Worm (Caenorhabditis elegans): ENCODE measurements around the gene B0252.3.
A peak's percentile ranks its signal among the peaks of the same experiment; 100 is the strongest.

B0252.3 gene

DNA sequence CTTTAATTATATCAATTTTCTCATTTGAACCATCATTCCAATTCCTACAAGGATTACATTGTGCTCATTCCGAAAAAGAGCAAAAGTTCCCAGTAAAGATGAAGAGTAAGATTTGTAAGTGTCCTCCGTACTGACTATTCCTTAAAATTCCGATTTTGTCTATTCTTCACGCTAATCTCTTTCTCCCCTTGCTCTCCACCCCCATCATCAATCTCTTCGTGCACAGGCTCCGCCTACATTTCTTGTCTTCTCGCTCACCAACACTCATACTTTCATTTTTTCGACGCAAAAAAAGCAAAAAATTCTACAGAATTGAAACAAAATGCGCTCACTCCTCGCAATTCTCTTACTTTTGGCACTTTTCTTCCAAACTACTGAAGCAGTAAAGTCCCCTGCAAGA is 8.3 kb upstream of the B0252.3 start, which contains the start of gene B0252.8:
Gene B0252.8 (plus strand): TSS at position 292 of the 400 bp plus-strand sequence.
- TF ChIP-seq eyg-1 (tag; optimal IDR thresholded peaks at IDR 0.05) (no peak), fkh-6 (tag; optimal IDR thresholded peaks at IDR 0.05) (no peak), ceh-22 (tag; optimal IDR thresholded peaks at IDR 0.05) (no peak), nfya-1 (tag; optimal IDR thresholded peaks at IDR 0.05) (no peak), ceh-48 (tag; optimal IDR thresholded peaks at IDR 0.05) (no peak), ceh-18 (tag; optimal IDR thresholded peaks at IDR 0.05) (no peak), npax-4 (tag; optimal IDR thresholded peaks at IDR 0.05) (no peak)

DNA sequence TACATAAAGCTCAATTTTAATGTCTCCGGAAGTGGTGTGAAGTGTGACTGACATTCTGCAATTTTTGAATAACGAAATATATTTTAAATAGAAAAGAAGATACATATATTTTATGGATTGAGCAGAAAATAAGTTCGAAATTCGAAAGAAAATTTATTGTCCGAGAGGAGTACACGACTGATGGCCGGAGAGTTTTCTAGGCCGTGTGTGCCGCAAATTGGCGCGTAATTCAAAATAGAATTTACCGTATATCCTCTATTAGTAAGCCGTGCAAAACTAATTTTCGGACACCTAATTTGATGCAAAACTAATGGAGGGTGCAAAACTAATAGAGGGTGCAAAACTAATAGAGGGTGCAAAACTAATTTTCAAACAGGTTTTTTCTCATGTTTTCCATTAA is 5.8 kb upstream of the B0252.3 start, which contains the start of gene cyn-10:
Gene cyn-10 (minus strand): TSS at position 57 of the 400 bp plus-strand sequence.
- TF ChIP-seq tbx-2 (tag; optimal IDR thresholded peaks at IDR 0.05) (peak; percentile 89), ceh-2 (tag; optimal IDR thresholded peaks at IDR 0.05) (peak; percentile 95), ceh-6 (GFP tag; optimal IDR thresholded peaks at IDR 0.05) (peak; percentile 16), unc-86 (tag; optimal IDR thresholded peaks at IDR 0.05) (peak; percentile 42), fax-1 (tag; optimal IDR thresholded peaks at IDR 0.05) (peak; percentile 69), ceh-31 (tag; optimal IDR thresholded peaks at IDR 0.05) (peak; percentile 95), ceh-22 (tag; optimal IDR thresholded peaks at IDR 0.05) (no peak), ceh-34 (tag; optimal IDR thresholded peaks at IDR 0.05) (peak; percentile 47), lim-6 (tag; optimal IDR thresholded peaks at IDR 0.05) (peak; percentile 66), ets-4 (tag; optimal IDR thresholded peaks at IDR 0.05) (peak; percentile 89), mec-3 (tag; optimal IDR thresholded peaks at IDR 0.05; ENCODE audit: borderline replicate concordance) (peak; percentile 67), ttx-3 (tag; optimal IDR thresholded peaks at IDR 0.05) (peak; percentile 49), ceh-30 (tag; optimal IDR thresholded peaks at IDR 0.05) (no peak), ceh-24 (tag; optimal IDR thresholded peaks at IDR 0.05) (no peak), odd-2 (tag; optimal IDR thresholded peaks at IDR 0.05) (no peak), che-1 (tag; optimal IDR thresholded peaks at IDR 0.05) (no peak), ceh-14 (tag; optimal IDR thresholded peaks at IDR 0.05) (peak; percentile 80), pat-9 (tag; optimal IDR thresholded peaks at IDR 0.05) (no peak), nhr-11 (tag; optimal IDR thresholded peaks at IDR 0.05) (no peak), ceh-45 (GFP tag; IDR thresholded peaks at IDR 0.05) (no peak), F13H6.1 (tag; optimal IDR thresholded peaks at IDR 0.05) (peak; percentile 29), pha-4 (tag; optimal IDR thresholded peaks at IDR 0.05) (no peak), lin-11 (tag; optimal IDR thresholded peaks at IDR 0.05) (no peak), Y22D7AL.16 (tag; optimal IDR thresholded peaks at IDR 0.05) (no peak), ahr-1 (tag; optimal IDR thresholded peaks at IDR 0.05) (peak; percentile 40), hlh-8 (tag; optimal IDR thresholded peaks at IDR 0.05) (peak; percentile 91), syd-9 (tag; optimal IDR thresholded peaks at IDR 0.05) (peak; percentile 56), eyg-1 (tag; optimal IDR thresholded peaks at IDR 0.05) (peak; percentile 65), rnt-1 (tag; optimal IDR thresholded peaks at IDR 0.05) (peak; percentile 80), npax-4 (tag; optimal IDR thresholded peaks at IDR 0.05) (peak; percentile 5), pha-2 (tag; optimal IDR thresholded peaks at IDR 0.05) (no peak), ceh-18 (tag; optimal IDR thresholded peaks at IDR 0.05) (peak; percentile 22), madf-2 (tag; optimal IDR thresholded peaks at IDR 0.05) (peak; percentile 43), ceh-48 (tag; optimal IDR thresholded peaks at IDR 0.05) (no peak), pros-1 (tag; optimal IDR thresholded peaks at IDR 0.05) (no peak), ceh-19 (GFP tag; optimal IDR thresholded peaks at IDR 0.05) (peak; percentile 5), sox-4 (tag; optimal IDR thresholded peaks at IDR 0.05) (no peak), hlh-6 (tag; optimal IDR thresholded peaks at IDR 0.05) (no peak), dmd-4 (tag; optimal IDR thresholded peaks at IDR 0.05; ENCODE audit: borderline replicate concordance) (no peak), ceh-9 (tag; optimal IDR thresholded peaks at IDR 0.05) (no peak), sdc-2 (tag; optimal IDR thresholded peaks at IDR 0.05) (no peak), C38D4.7 (GFP tag; optimal IDR thresholded peaks at IDR 0.05) (no peak), K09A11.1 (tag; optimal IDR thresholded peaks at IDR 0.05; ENCODE audit: insufficient read depth) (no peak), tbx-7 (tag; optimal IDR thresholded peaks at IDR 0.05) (peak; percentile 98), nhr-232 (tag; optimal IDR thresholded peaks at IDR 0.05) (no peak), unc-42 (tag; optimal IDR thresholded peaks at IDR 0.05) (peak; percentile 59), T23F11.4 (GFP tag; optimal IDR thresholded peaks at IDR 0.05) (no peak), pag-3 (tag; optimal IDR thresholded peaks at IDR 0.05; ENCODE audit: borderline replicate concordance) (no peak), gmeb-2 (tag; optimal IDR thresholded peaks at IDR 0.05) (peak; percentile 50)

All from whole organism, late embryonic.